Fruit fly (Drosophila melanogaster): ENCODE results near the gene COX5BL.

The COX5BL gene

DNA sequence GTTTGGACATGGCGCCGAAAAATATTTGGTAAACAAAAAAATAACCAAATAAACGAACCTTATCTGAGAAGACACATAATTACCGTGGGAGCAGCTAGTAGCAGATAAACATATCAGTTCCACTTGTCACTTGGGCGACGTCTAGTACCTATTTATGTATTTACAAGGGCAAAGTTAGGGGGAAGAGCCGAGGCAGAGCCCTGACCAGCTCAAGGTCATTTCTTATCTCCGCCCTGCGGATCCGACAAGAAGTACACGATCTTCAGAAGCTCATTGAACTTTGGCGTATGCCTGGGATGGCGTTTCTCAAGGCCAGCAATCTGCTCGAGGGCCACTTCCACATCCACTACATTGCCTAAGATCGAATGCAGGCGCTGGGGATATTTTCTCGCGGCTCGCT lies 5.7 kb downstream of the COX5BL start:
- TF ChIP-seq tna (GFP tag; IDR thresholded peaks at IDR 0.05; ENCODE audit: partially characterized antibody) (no peak), CG15514 (GFP tag; optimal IDR thresholded peaks at IDR 0.05) (no peak), CG9609 (GFP tag; optimal IDR thresholded peaks at IDR 0.05) (no peak), CG34376 (GFP tag; optimal IDR thresholded peaks at IDR 0.05) (peak; percentile 58), CG1792 (GFP tag; optimal IDR thresholded peaks at IDR 0.05) (no peak), phol (tag; optimal IDR thresholded peaks at IDR 0.05) (no peak), sim (GFP tag; IDR thresholded peaks at IDR 0.05) (no peak), zfh2 (GFP tag; optimal IDR thresholded peaks at IDR 0.05) (no peak), CG4328 (GFP tag; optimal IDR thresholded peaks at IDR 0.05) (no peak), unpg (GFP tag; optimal IDR thresholded peaks at IDR 0.05) (no peak), E2f2 (GFP tag; IDR thresholded peaks at IDR 0.05) (no peak), sna (GFP tag; IDR thresholded peaks at IDR 0.05; ENCODE audit: partially characterized antibody) (no peak), Tbp (GFP tag; optimal IDR thresholded peaks at IDR 0.05) (no peak), sob (GFP tag; IDR thresholded peaks at IDR 0.05) (no peak), cwo (GFP tag; optimal IDR thresholded peaks at IDR 0.05) (no peak), CG9727 (GFP tag; optimal IDR thresholded peaks at IDR 0.05) (no peak), Nf-YB (GFP tag; optimal IDR thresholded peaks at IDR 0.05) (no peak), Xbp1 (GFP tag; optimal IDR thresholded peaks at IDR 0.05) (no peak), Atf-2 (GFP tag; optimal IDR thresholded peaks at IDR 0.05) (no peak), TFAM (GFP tag; optimal IDR thresholded peaks at IDR 0.05) (no peak), mirr (GFP tag; optimal IDR thresholded peaks at IDR 0.05) (peak; percentile 59), Meics (GFP tag; optimal IDR thresholded peaks at IDR 0.05) (no peak), HLH3B (GFP tag; IDR thresholded peaks at IDR 0.05) (no peak), az2 (GFP tag; optimal IDR thresholded peaks at IDR 0.05) (no peak), seq (GFP tag; IDR thresholded peaks at IDR 0.05) (no peak), Aef1 (GFP tag; IDR thresholded peaks at IDR 0.05) (no peak), Side (GFP tag; optimal IDR thresholded peaks at IDR 0.05) (no peak), ci (GFP tag; IDR thresholded peaks at IDR 0.05) (0 out of 3 replicates have a peak, but pooled peaks have one; percentile 51), crp (GFP tag; optimal IDR thresholded peaks at IDR 0.05) (no peak), NC2α (GFP tag; optimal IDR thresholded peaks at IDR 0.05) (no peak), gem (tag; optimal IDR thresholded peaks at IDR 0.05) (no peak), Mes4 (GFP tag; optimal IDR thresholded peaks at IDR 0.05) (no peak), exex (tag; optimal IDR thresholded peaks at IDR 0.05) (peak; percentile 18), sug (tag; optimal IDR thresholded peaks at IDR 0.05) (peak; percentile 60), shn (GFP tag; optimal IDR thresholded peaks at IDR 0.05) (no peak), crol (GFP tag; IDR thresholded peaks at IDR 0.05) (0 out of 2 replicates have a peak, but pooled peaks have one; percentile 11), CG12769 (tag; optimal IDR thresholded peaks at IDR 0.05) (peak; percentile 13), Hr78 (GFP tag; optimal IDR thresholded peaks at IDR 0.05) (peak in 1 of 2 experiments; percentile 58), zen (tag; optimal IDR thresholded peaks at IDR 0.05) (no peak), CG11085 (GFP tag; IDR thresholded peaks at IDR 0.05) (no peak), HLH54F (GFP tag; optimal IDR thresholded peaks at IDR 0.05) (no peak), CG18476 (GFP tag; optimal IDR thresholded peaks at IDR 0.05) (no peak), Hey (tag; optimal IDR thresholded peaks at IDR 0.05) (peak; percentile 55), CG12391 (tag; optimal IDR thresholded peaks at IDR 0.05) (no peak), CG9797 (GFP tag; optimal IDR thresholded peaks at IDR 0.05) (no peak), CG8388 (GFP tag; optimal IDR thresholded peaks at IDR 0.05) (no peak), ftz-f1 (GFP tag; optimal IDR thresholded peaks at IDR 0.05) (peak; percentile 86), stwl (tag; optimal IDR thresholded peaks at IDR 0.05) (no peak), dan (GFP tag; IDR thresholded peaks at IDR 0.05) (no peak), CG10147 (GFP tag; optimal IDR thresholded peaks at IDR 0.05) (no peak)
